Fruit fly (Drosophila melanogaster) whole organism, embryonic: ENCODE data around the gene Obp99c.

Source experiments
- Bdp1 ChIP-seq: fragments of 200-800 bp; sonication (Bioruptor generic); optimal IDR thresholded peaks from 3 replicates; lab custom pipeline; 2016; ENCODE audit warnings: missing biosample characterization, missing genetic modification characterization
- CG10959 ChIP-seq: fragments of 200-800 bp; sonication (Bioruptor generic); IDR thresholded peaks from 2 replicates; pipeline ENCODE4 v1.3.6; 2022; ENCODE audit warnings: missing biosample characterization, missing genetic modification characterization
- CG11398 ChIP-seq: fragments of 200-800 bp; sonication (Bioruptor generic); optimal IDR thresholded peaks from 2 replicates; lab custom pipeline; 2016; ENCODE audit warnings: missing biosample characterization, missing genetic modification characterization
- CG13894 ChIP-seq: fragments of 200-800 bp; sonication (Bioruptor generic); optimal IDR thresholded peaks from 3 replicates; lab custom pipeline; 2018; ENCODE audit warnings: missing biosample characterization, mild to moderate bottlenecking, missing genetic modification characterization, moderate library complexity
- CG1529 ChIP-seq: fragments of 200-800 bp; sonication (Bioruptor generic); optimal IDR thresholded peaks from 3 replicates; lab custom pipeline; 2018; ENCODE audit warnings: missing biosample characterization, missing genetic modification characterization
- CG17912 ChIP-seq: fragments of 200-800 bp; sonication (Bioruptor generic); optimal IDR thresholded peaks from 2 replicates; lab custom pipeline; 2018; ENCODE audit warnings: missing biosample characterization, mild to moderate bottlenecking, missing genetic modification characterization
- CG18476 ChIP-seq: fragments of 200-800 bp; sonication (Bioruptor generic); optimal IDR thresholded peaks from 2 replicates; lab custom pipeline; 2016; ENCODE audit warnings: missing biosample characterization, mild to moderate bottlenecking, missing genetic modification characterization
- CG31365 ChIP-seq: fragments of 200-800 bp; sonication (Bioruptor generic); optimal IDR thresholded peaks from 2 replicates; lab custom pipeline; 2018; ENCODE audit warnings: missing biosample characterization, mild to moderate bottlenecking, missing genetic modification characterization
- CG32532 ChIP-seq: fragments of 200-800 bp; sonication (Bioruptor generic); IDR thresholded peaks from 2 replicates; pipeline ENCODE4 v1.3.6; 2022; ENCODE audit warnings: missing biosample characterization, missing genetic modification characterization
- CG3847 ChIP-seq: fragments of 200-800 bp; sonication (Bioruptor generic); IDR thresholded peaks from 2 replicates; pipeline ENCODE4 v1.3.6; 2022; ENCODE audit warnings: missing biosample characterization, missing genetic modification characterization
- CG4617 ChIP-seq: fragments of 200-800 bp; sonication (Bioruptor generic); optimal IDR thresholded peaks from 3 replicates; lab custom pipeline; 2016; ENCODE audit warnings: missing biosample characterization, missing genetic modification characterization, borderline replicate concordance
- CG6254 ChIP-seq: fragments of 200-800 bp; sonication (Bioruptor generic); optimal IDR thresholded peaks from 3 replicates; lab custom pipeline; 2017; ENCODE audit warnings: mild to moderate bottlenecking, missing biosample characterization, missing genetic modification reagents, missing genetic modification characterization
- CG6683 ChIP-seq: fragments of 200-800 bp; sonication (Bioruptor generic); optimal IDR thresholded peaks from 2 replicates; lab custom pipeline; 2017; ENCODE audit warnings: missing biosample characterization, mild to moderate bottlenecking, missing genetic modification characterization, missing genetic modification reagents
- CG7357 ChIP-seq: fragments of 200-800 bp; sonication (Bioruptor generic); IDR thresholded peaks from 3 replicates; pipeline ENCODE4 v1.3.6; 2022; ENCODE audit warnings: missing biosample characterization, missing genetic modification characterization
- CG7987 ChIP-seq: fragments of 200-800 bp; sonication (Bioruptor generic); optimal IDR thresholded peaks from 2 replicates; lab custom pipeline; 2018; ENCODE audit warnings: missing biosample characterization, mild to moderate bottlenecking, missing genetic modification characterization, moderate library complexity
- CG8924 ChIP-seq: fragments of 200-800 bp; optimal IDR thresholded peaks from 3 replicates; lab custom pipeline; 2019; ENCODE audit warnings: missing biosample characterization, mild to moderate bottlenecking, missing genetic modification characterization, moderate library complexity
- CG9876 ChIP-seq: fragments of 200-800 bp; sonication (Bioruptor generic); optimal IDR thresholded peaks from 2 replicates; lab custom pipeline; 2016; ENCODE audit warnings: missing biosample characterization, missing genetic modification characterization
- CTCF ChIP-seq: fragments of 200-800 bp; sonication (Bioruptor generic); optimal IDR thresholded peaks from 2 replicates; lab custom pipeline; 2017; ENCODE audit warnings: missing biosample characterization, mild to moderate bottlenecking, missing genetic modification characterization, moderate library complexity
- Camta ChIP-seq: fragments of 200-800 bp; sonication (Bioruptor generic); optimal IDR thresholded peaks from 2 replicates; lab custom pipeline; 2016; ENCODE audit warnings: missing biosample characterization, missing genetic modification characterization
- CkIIα-i1 ChIP-seq: fragments of 200-800 bp; sonication (Bioruptor generic); IDR thresholded peaks from 2 replicates; pipeline ENCODE4 v1.3.6; 2022; ENCODE audit warnings: missing biosample characterization, missing genetic modification characterization
- D19A ChIP-seq: fragments of 200-800 bp; optimal IDR thresholded peaks from 3 replicates; lab custom pipeline; 2019; ENCODE audit warnings: missing biosample characterization, mild to moderate bottlenecking, missing genetic modification characterization, moderate library complexity
- Dek ChIP-seq: fragments of 200-800 bp; sonication (Bioruptor generic); optimal IDR thresholded peaks from 3 replicates; lab custom pipeline; 2019; ENCODE audit warnings: missing biosample characterization, mild to moderate bottlenecking, missing genetic modification characterization, moderate library complexity
- ERR ChIP-seq: fragments of 200-800 bp; sonication (Bioruptor generic); optimal IDR thresholded peaks from 2 replicates; lab custom pipeline; 2016; ENCODE audit warnings: missing biosample characterization, missing genetic modification characterization
- Eip74EF ChIP-seq, 2 experiments: fragments of 200-800 bp in 1 of 2; fragments of >200 bp in 1 of 2; sonication (Bioruptor generic) in 1 of 2; optimal IDR thresholded peaks; 2 replicates each; lab custom pipeline; 2017 to 2019; ENCODE audit warnings: missing biosample characterization in 2 of 2, missing genetic modification characterization in 2 of 2, mild to moderate bottlenecking in 1 of 2, moderate library complexity in 1 of 2
- Fer1 ChIP-seq: fragments of 200-800 bp; sonication (Bioruptor generic); optimal IDR thresholded peaks from 2 replicates; lab custom pipeline; 2017; ENCODE audit warnings: missing biosample characterization, mild to moderate bottlenecking, missing genetic modification characterization
- Fer2 ChIP-seq: fragments of 200-800 bp; sonication (Bioruptor generic); optimal IDR thresholded peaks from 2 replicates; lab custom pipeline; 2018; ENCODE audit warnings: missing biosample characterization, mild to moderate bottlenecking, missing genetic modification characterization, moderate library complexity
- Lhr ChIP-seq: fragments of 200-800 bp; sonication (Bioruptor generic); optimal IDR thresholded peaks from 3 replicates; lab custom pipeline; 2017; ENCODE audit warnings: mild to moderate bottlenecking, missing biosample characterization, missing genetic modification reagents, missing genetic modification characterization
- MTF-1 ChIP-seq: fragments of 200-800 bp; sonication (Bioruptor generic); optimal IDR thresholded peaks from 2 replicates; lab custom pipeline; 2018; ENCODE audit warnings: missing biosample characterization, mild to moderate bottlenecking, missing genetic modification characterization, borderline replicate concordance
- Mrtf ChIP-seq: fragments of 200-800 bp; sonication (Bioruptor generic); IDR thresholded peaks from 3 replicates; pipeline ENCODE4 v1.3.6; 2022; ENCODE audit warnings: missing biosample characterization, missing genetic modification characterization
- NFAT ChIP-seq: fragments of 200-800 bp; sonication (Bioruptor generic); IDR thresholded peaks from 2 replicates; pipeline ENCODE4 v1.3.6; 2022; ENCODE audit warnings: missing biosample characterization, missing genetic modification characterization
- amos ChIP-seq: fragments of 200-800 bp; sonication (Bioruptor generic); IDR thresholded peaks from 2 replicates; pipeline ENCODE4 v1.3.6; 2022; ENCODE audit warnings: missing biosample characterization, missing genetic modification characterization; ENCODE audit not compliant: partially characterized antibody
- az2 ChIP-seq: fragments of 200-800 bp; sonication (Bioruptor generic); optimal IDR thresholded peaks from 3 replicates; lab custom pipeline; 2016; ENCODE audit warnings: missing biosample characterization, missing genetic modification characterization
- bbx ChIP-seq: fragments of 200-800 bp; sonication (Bioruptor generic); IDR thresholded peaks from 2 replicates; pipeline ENCODE4 v1.3.6; 2022; ENCODE audit warnings: missing biosample characterization, missing genetic modification characterization; ENCODE audit not compliant: partially characterized antibody
- chif ChIP-seq, 2 experiments: fragments of 200-800 bp; sonication (Bioruptor generic); optimal IDR thresholded peaks; 3 replicates each; lab custom pipeline; 2016; ENCODE audit warnings: missing biosample characterization in 2 of 2, missing genetic modification characterization in 2 of 2
- crp ChIP-seq, 2 experiments: fragments of 200-800 bp; sonication (Bioruptor generic); optimal IDR thresholded peaks; 2 replicates in 1 of 2; 3 replicates in 1 of 2; lab custom pipeline; 2017; ENCODE audit warnings: missing biosample characterization in 2 of 2, missing genetic modification characterization in 2 of 2, mild to moderate bottlenecking in 1 of 2, moderate library complexity in 1 of 2
- cwo ChIP-seq: fragments of 200-800 bp; sonication (Bioruptor generic); optimal IDR thresholded peaks from 3 replicates; lab custom pipeline; 2017; ENCODE audit warnings: missing biosample characterization, missing genetic modification characterization, mild to moderate bottlenecking, moderate library complexity, missing genetic modification reagents
- disco-r ChIP-seq: fragments of 200-800 bp; sonication (Bioruptor generic); optimal IDR thresholded peaks from 2 replicates; lab custom pipeline; 2016; ENCODE audit warnings: missing biosample characterization, missing genetic modification characterization
- esg ChIP-seq: fragments of 200-800 bp; sonication (Bioruptor generic); conservative IDR thresholded peaks from 2 replicates; pipeline ENCODE4 v1.3.6; 2022; ENCODE audit warnings: missing biosample characterization, missing genetic modification characterization
- fd96Cb ChIP-seq: fragments of 200-800 bp; sonication (Bioruptor generic); optimal IDR thresholded peaks from 2 replicates; lab custom pipeline; 2018; ENCODE audit warnings: missing biosample characterization, mild to moderate bottlenecking, missing genetic modification characterization, moderate library complexity
- gt ChIP-seq: fragments of 200-800 bp; sonication (Bioruptor generic); IDR thresholded peaks from 2 replicates; pipeline ENCODE4 v1.3.6; 2022; ENCODE audit warnings: missing biosample characterization, missing genetic modification characterization
- ken ChIP-seq: fragments of 200-800 bp; sonication (Bioruptor generic); IDR thresholded peaks from 3 replicates; pipeline ENCODE4 v1.3.6; 2022; ENCODE audit warnings: missing biosample characterization, missing genetic modification characterization
- p53 ChIP-seq: fragments of 200-800 bp; sonication (Bioruptor generic); optimal IDR thresholded peaks from 2 replicates; lab custom pipeline; 2016; ENCODE audit warnings: missing biosample characterization, missing genetic modification characterization
- rib ChIP-seq: fragments of 200-800 bp; sonication (Bioruptor generic); IDR thresholded peaks from 2 replicates; pipeline ENCODE4 v1.3.6; 2022; ENCODE audit warnings: missing biosample characterization, missing genetic modification characterization
- row ChIP-seq: fragments of 200-800 bp; sonication (Bioruptor generic); IDR thresholded peaks from 3 replicates; pipeline ENCODE4 v1.3.6; 2022; ENCODE audit warnings: missing biosample characterization, missing genetic modification characterization
- shn ChIP-seq: fragments of 200-800 bp; sonication (Bioruptor generic); optimal IDR thresholded peaks from 3 replicates; lab custom pipeline; 2016; ENCODE audit warnings: missing biosample characterization, missing genetic modification characterization
- slp2 ChIP-seq: fragments of 200-800 bp; sonication (Bioruptor generic); optimal IDR thresholded peaks from 2 replicates; lab custom pipeline; 2016; ENCODE audit warnings: missing biosample characterization, missing genetic modification characterization
- so ChIP-seq: fragments of 200-800 bp; sonication (Bioruptor generic); IDR thresholded peaks from 3 replicates; pipeline ENCODE4 v1.3.6; 2022; ENCODE audit warnings: missing biosample characterization, missing genetic modification characterization
- tgo ChIP-seq: fragments of 200-800 bp; sonication (Bioruptor generic); IDR thresholded peaks from 3 replicates; pipeline ENCODE4 v1.3.6; 2022; ENCODE audit warnings: missing biosample characterization, missing genetic modification characterization
- tin ChIP-seq: fragments of 200-800 bp; sonication (Bioruptor generic); optimal IDR thresholded peaks from 3 replicates; lab custom pipeline; 2016; ENCODE audit warnings: missing biosample characterization, missing genetic modification characterization
- tio ChIP-seq: fragments of 200-800 bp; sonication (Bioruptor generic); optimal IDR thresholded peaks from 2 replicates; lab custom pipeline; 2017; ENCODE audit warnings: missing biosample characterization, missing genetic modification characterization, inconsistent platforms
- unc-4 ChIP-seq: fragments of 200-800 bp; sonication (Bioruptor generic); IDR thresholded peaks from 2 replicates; pipeline ENCODE4 v1.3.6; 2022; ENCODE audit warnings: missing biosample characterization, missing genetic modification characterization; ENCODE audit not compliant: partially characterized antibody

Gene Obp99c

dm6 chr3R:29736678-29737093, 47.6 kb upstream of the Obp99c start, which contains the start of the genes CG7601 and CIA30 (continued):
- TF ChIP-seq p53 (GFP tag; lab: Kevin White, UChicago) (peak; percentile 95), Mrtf (GFP tag; lab: Robert Waterston, UW) (peak; percentile 100), crp (GFP tag; optimal IDR thresholded peaks at IDR 0.05; lab: Kevin White, UChicago) (peak; percentile 85 to 97), CG10959 (GFP tag; lab: Robert Waterston, UW) (peak; percentile 100), CTCF (GFP tag; lab: Kevin White, UChicago) (peak; percentile 63), CG6254 (peak; percentile 93), Dek (peak; percentile 98), amos (GFP tag; lab: Robert Waterston, UW) (no peak; the same call in 1 of the 2 replicates), Lhr (GFP tag; lab: Kevin White, UChicago) (peak; percentile 89), CkIIα-i1 (GFP tag; lab: Robert Waterston, UW) (peak; percentile 100), CG7987 (GFP tag; lab: Kevin White, UChicago) (peak; percentile 95), bbx (no peak), cwo (GFP tag; lab: Kevin White, UChicago) (peak; percentile 97), CG6683 (GFP tag; lab: Kevin White, UChicago) (peak; percentile 93), CG9876 (peak; percentile 99), Eip74EF (GFP tag; optimal IDR thresholded peaks at IDR 0.05; lab: Kevin White, UChicago) (peak in 1 of 2 experiments; percentile 93), CG7357 (GFP tag; lab: Robert Waterston, UW) (peak; percentile 99), Camta (GFP tag; lab: Kevin White, UChicago) (peak; percentile 99), tio (peak; percentile 96), CG18476 (GFP tag; lab: Kevin White, UChicago) (peak; percentile 97), ERR (GFP tag; lab: Kevin White, UChicago) (peak; percentile 98), gt (GFP tag; lab: Robert Waterston, UW) (peak; percentile 100), MTF-1 (GFP tag; lab: Kevin White, UChicago) (peak; percentile 95), CG1529 (GFP tag; lab: Kevin White, UChicago) (peak; percentile 92), tin (peak; percentile 99), CG3847 (GFP tag; lab: Robert Waterston, UW) (peak; percentile 100), shn (GFP tag; lab: Kevin White, UChicago) (peak; percentile 98), CG4617 (GFP tag; lab: Kevin White, UChicago) (peak; percentile 97), unc-4 (GFP tag; lab: Robert Waterston, UW) (peak; percentile 35; the same call in 1 of the 2 replicates), az2 (peak; percentile 98), row (GFP tag; lab: Robert Waterston, UW) (peak; percentile 100), so (peak; percentile 100), Fer2 (tag; lab: Kevin White, UChicago) (peak; percentile 99), CG8924 (peak; percentile 97), ken (peak; percentile 100), slp2 (GFP tag; lab: Kevin White, UChicago) (peak; percentile 99), D19A (peak; percentile 94), esg (peak; percentile 100), rib (GFP tag; lab: Robert Waterston, UW) (peak; percentile 99), CG31365 (tag; lab: Kevin White, UChicago) (peak; percentile 94), Fer1 (GFP tag; lab: Kevin White, UChicago) (peak; percentile 97), chif (GFP tag; optimal IDR thresholded peaks at IDR 0.05; lab: Kevin White, UChicago) (peak; percentile 98), CG17912 (GFP tag; lab: Kevin White, UChicago) (peak; percentile 87), fd96Cb (tag; lab: Kevin White, UChicago) (peak; percentile 99), CG11398 (GFP tag; lab: Kevin White, UChicago) (peak; percentile 96), NFAT (GFP tag; lab: Robert Waterston, UW) (peak; percentile 100), disco-r (peak; percentile 97), CG32532 (peak; percentile 100), tgo (peak; percentile 100), Bdp1 (peak; percentile 93), CG13894 (tag; lab: Kevin White, UChicago) (peak; percentile 98)
